Fruit fly (Drosophila melanogaster): ENCODE results near the gene Mfe2.

DNA sequence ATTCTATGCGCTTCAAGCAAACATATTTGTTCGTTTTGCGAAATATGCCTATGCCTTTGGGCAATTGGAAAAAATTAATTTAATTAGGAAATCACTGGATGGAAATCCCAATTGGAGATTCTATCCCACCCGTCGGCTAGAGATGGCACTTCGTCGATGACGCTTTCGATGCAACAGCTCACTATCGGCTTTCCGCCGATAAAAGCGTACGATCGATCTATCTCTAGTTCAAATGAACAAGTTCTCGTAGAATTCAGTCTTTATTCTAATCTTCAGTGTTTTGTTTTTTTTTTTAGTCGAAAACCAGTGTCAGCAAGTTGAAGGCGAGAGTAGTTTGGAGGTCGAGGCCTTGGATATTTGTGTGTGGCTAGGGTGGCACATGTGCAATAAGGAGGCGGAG is 52.3 kb downstream of the Mfe2 start, which contains the start of the genes CG9917 and CG32579:
- TF ChIP-seq CG12605 (GFP tag; IDR thresholded peaks at IDR 0.05) = no peak
- no peak for TF ChIP-seq EcR (GFP tag; optimal IDR thresholded peaks at IDR 0.05)
- no peak for TF ChIP-seq CG8159 (tag; optimal IDR thresholded peaks at IDR 0.05)
- no peak for TF ChIP-seq CG10348 (GFP tag; IDR thresholded peaks at IDR 0.05)
- TF ChIP-seq D1 (tag; optimal IDR thresholded peaks at IDR 0.05) = no peak
